Worm (Caenorhabditis elegans) whole organism, L2 larva: Measurements from ENCODE around the gene btbd-10.

Source experiments
- R02D3.7 ChIP-seq: fragments of 150-350 bp; optimal IDR thresholded peaks from 2 replicates; lab custom pipeline; 2014; ENCODE audit warnings: missing biosample characterization, missing genetic modification characterization
- ceh-82 ChIP-seq: fragments of 150-350 bp; optimal IDR thresholded peaks from 2 replicates; lab custom pipeline; 2014; ENCODE audit warnings: missing biosample characterization, missing genetic modification characterization
- lin-39 ChIP-seq: fragments of 150-350 bp; optimal IDR thresholded peaks from 2 replicates; lab custom pipeline; 2014; ENCODE audit warnings: missing biosample characterization, missing genetic modification reagents, missing genetic modification characterization
- lsy-2 ChIP-seq, 2 experiments: fragments of 150-350 bp in 1 of 2; sonication (generic microtip) in 1 of 2; optimal IDR thresholded peaks; 2 replicates each; lab custom pipeline; 2014 to 2017; ENCODE audit warnings: missing biosample characterization in 2 of 2, missing genetic modification characterization in 2 of 2
- nhr-11 ChIP-seq: fragments of 150-350 bp; optimal IDR thresholded peaks from 2 replicates; lab custom pipeline; 2014; ENCODE audit warnings: missing biosample characterization, missing genetic modification characterization
- zag-1 ChIP-seq: fragments of 150-350 bp; optimal IDR thresholded peaks from 2 replicates; lab custom pipeline; 2014; ENCODE audit warnings: missing biosample characterization, missing genetic modification characterization

DNA sequence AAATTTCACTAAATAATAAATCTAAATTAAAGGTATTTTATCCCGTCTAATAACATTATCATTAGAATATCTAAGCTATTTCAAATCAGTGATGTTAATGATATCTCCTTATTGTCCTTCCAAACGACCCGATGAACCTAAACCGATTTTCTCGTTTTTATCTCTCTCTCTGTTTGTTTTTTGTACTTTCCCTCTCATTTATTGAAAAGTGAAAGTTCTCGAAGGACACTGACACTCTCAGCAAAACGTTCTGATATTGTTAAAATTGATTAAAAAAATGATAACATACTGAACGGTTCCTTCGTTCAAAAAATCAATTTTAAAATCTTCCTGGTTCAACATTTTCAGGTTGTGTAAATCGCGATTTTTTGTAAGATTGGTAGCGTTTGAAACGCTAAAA is 28.7 kb upstream of the btbd-10 start, which contains the start of gene F11G11.13:
- no peak for TF ChIP-seq lsy-2 (tag; optimal IDR thresholded peaks at IDR 0.05; lab: Kevin White, UChicago)
- TF ChIP-seq zag-1: no peak
- no peak for TF ChIP-seq nhr-11 (tag; lab: Kevin White, UChicago)
- no peak for TF ChIP-seq ceh-82 (tag; lab: Kevin White, UChicago)
- TF ChIP-seq R02D3.7 (tag; lab: Kevin White, UChicago): no peak
- TF ChIP-seq lin-39: no peak
